Fruit fly (Drosophila melanogaster) whole organism, embryonic: ENCODE data around the gene rols.

Experiments used
- Aef1 ChIP-seq: fragments of 200-800 bp; sonication (Bioruptor generic); IDR thresholded peaks from 3 replicates; pipeline ENCODE4 v1.3.6; 2022; ENCODE audit warnings: missing biosample characterization, missing genetic modification characterization
- Awh ChIP-seq: fragments of 200-800 bp; sonication (Bioruptor generic); IDR thresholded peaks from 2 replicates; pipeline ENCODE4, ENCODE4 v1.3.6; 2022; ENCODE audit warnings: missing biosample characterization, missing genetic modification characterization
- CG10462 ChIP-seq: fragments of 200-800 bp; sonication (Bioruptor generic); optimal IDR thresholded peaks from 2 replicates; lab custom pipeline; 2016; ENCODE audit warnings: missing biosample characterization, missing genetic modification characterization
- CG10543 ChIP-seq: fragments of 200-800 bp; sonication (Bioruptor generic); optimal IDR thresholded peaks from 3 replicates; lab custom pipeline; 2017; ENCODE audit warnings: missing biosample characterization, mild to moderate bottlenecking, missing genetic modification characterization, moderate library complexity
- CG11696 ChIP-seq: fragments of 200-800 bp; sonication (Bioruptor generic); IDR thresholded peaks from 2 replicates; pipeline ENCODE4 v1.3.6; 2022; ENCODE audit warnings: missing biosample characterization, missing genetic modification characterization
- CG12659 ChIP-seq: fragments of 200-800 bp; sonication (Bioruptor generic); optimal IDR thresholded peaks from 3 replicates; lab custom pipeline; 2017; ENCODE audit warnings: mild to moderate bottlenecking, missing biosample characterization, missing genetic modification reagents, missing genetic modification characterization
- CG13624 ChIP-seq: fragments of 200-800 bp; sonication (Bioruptor generic); optimal IDR thresholded peaks from 2 replicates; lab custom pipeline; 2016; ENCODE audit warnings: missing biosample characterization, missing genetic modification characterization
- CG1832 ChIP-seq: fragments of 200-800 bp; sonication (Bioruptor generic); optimal IDR thresholded peaks from 2 replicates; lab custom pipeline; 2017; ENCODE audit warnings: missing biosample characterization, mild to moderate bottlenecking, missing genetic modification characterization, inconsistent platforms
- CG2678 ChIP-seq: fragments of 200-800 bp; sonication (Bioruptor generic); optimal IDR thresholded peaks from 3 replicates; lab custom pipeline; 2019; ENCODE audit warnings: missing biosample characterization, mild to moderate bottlenecking, missing genetic modification characterization, moderate library complexity
- CG2712 ChIP-seq: fragments of 200-800 bp; optimal IDR thresholded peaks from 3 replicates; lab custom pipeline; 2019; ENCODE audit warnings: missing biosample characterization, mild to moderate bottlenecking, missing genetic modification characterization, moderate library complexity
- CG3281 ChIP-seq: fragments of 200-800 bp; sonication (Bioruptor generic); optimal IDR thresholded peaks from 3 replicates; lab custom pipeline; 2017; ENCODE audit warnings: missing biosample characterization, mild to moderate bottlenecking, missing genetic modification characterization
- CG34224 ChIP-seq: fragments of 200-800 bp; sonication (Bioruptor generic); IDR thresholded peaks from 3 replicates; pipeline ENCODE4 v1.3.6; 2022; ENCODE audit warnings: missing biosample characterization, missing genetic modification characterization; ENCODE audit not compliant: partially characterized antibody
- CG42726 ChIP-seq: fragments of 200-800 bp; sonication (Bioruptor generic); IDR thresholded peaks from 2 replicates; pipeline ENCODE4 v1.3.6; 2022; ENCODE audit warnings: missing biosample characterization, missing genetic modification characterization; ENCODE audit not compliant: partially characterized antibody
- CG5180 ChIP-seq: fragments of 200-800 bp; sonication (Bioruptor generic); optimal IDR thresholded peaks from 3 replicates; lab custom pipeline; 2017; ENCODE audit warnings: missing biosample characterization, missing genetic modification characterization, mild to moderate bottlenecking, moderate library complexity, missing genetic modification reagents
- CG6254 ChIP-seq: fragments of 200-800 bp; sonication (Bioruptor generic); optimal IDR thresholded peaks from 3 replicates; lab custom pipeline; 2017; ENCODE audit warnings: mild to moderate bottlenecking, missing biosample characterization, missing genetic modification reagents, missing genetic modification characterization
- CG6683 ChIP-seq: fragments of 200-800 bp; sonication (Bioruptor generic); optimal IDR thresholded peaks from 2 replicates; lab custom pipeline; 2017; ENCODE audit warnings: missing biosample characterization, mild to moderate bottlenecking, missing genetic modification characterization, missing genetic modification reagents
- CG7556 ChIP-seq: fragments of 200-800 bp; sonication (Bioruptor generic); optimal IDR thresholded peaks from 2 replicates; lab custom pipeline; 2017; ENCODE audit warnings: missing biosample characterization, mild to moderate bottlenecking, missing genetic modification characterization
- CG7839 ChIP-seq: fragments of 200-800 bp; sonication (Bioruptor generic); optimal IDR thresholded peaks from 3 replicates; lab custom pipeline; 2018; ENCODE audit warnings: missing biosample characterization, mild to moderate bottlenecking, missing genetic modification characterization, moderate library complexity
- CG8765 ChIP-seq: fragments of 200-800 bp; sonication (Bioruptor generic); IDR thresholded peaks from 2 replicates; pipeline ENCODE4 v1.3.6; 2022; ENCODE audit warnings: missing biosample characterization, missing genetic modification characterization
- CTCF ChIP-seq: fragments of 200-800 bp; sonication (Bioruptor generic); optimal IDR thresholded peaks from 2 replicates; lab custom pipeline; 2017; ENCODE audit warnings: missing biosample characterization, mild to moderate bottlenecking, missing genetic modification characterization, moderate library complexity
- Camta ChIP-seq: fragments of 200-800 bp; sonication (Bioruptor generic); optimal IDR thresholded peaks from 2 replicates; lab custom pipeline; 2016; ENCODE audit warnings: missing biosample characterization, missing genetic modification characterization
- Dfd ChIP-seq, 2 experiments: fragments of >200 bp; optimal IDR thresholded peaks; 2 replicates each; lab custom pipeline; 2017; ENCODE audit warnings: missing biosample characterization in 2 of 2, missing genetic modification characterization in 2 of 2
- H15 ChIP-seq: fragments of 200-800 bp; sonication (Bioruptor generic); IDR thresholded peaks from 3 replicates; pipeline ENCODE4 v1.3.6; 2022; ENCODE audit warnings: missing biosample characterization, missing genetic modification characterization
- HLH4C ChIP-seq: fragments of 200-800 bp; sonication (Bioruptor generic); IDR thresholded peaks from 3 replicates; pipeline ENCODE4 v1.3.6; 2022; ENCODE audit warnings: missing biosample characterization, missing genetic modification characterization; ENCODE audit not compliant: partially characterized antibody
- Hand ChIP-seq: fragments of 200-800 bp; sonication (Bioruptor generic); optimal IDR thresholded peaks from 2 replicates; lab custom pipeline; 2017; ENCODE audit warnings: mild to moderate bottlenecking, missing biosample characterization, missing genetic modification reagents, missing genetic modification characterization
- Hr39 ChIP-seq: fragments of >200 bp; optimal IDR thresholded peaks from 2 replicates; lab custom pipeline; 2017
- Jarid2 ChIP-seq: fragments of 200-800 bp; sonication (Bioruptor generic); optimal IDR thresholded peaks from 3 replicates; lab custom pipeline; 2017; ENCODE audit warnings: mild to moderate bottlenecking, missing biosample characterization, missing genetic modification reagents, missing genetic modification characterization
- Med ChIP-seq: fragments of 200-800 bp; sonication (Bioruptor generic); peaks from one replicate; lab custom pipeline; 2016; ENCODE audit warnings: missing biosample characterization, missing genetic modification characterization, mild to moderate bottlenecking, inconsistent platforms, moderate library complexity
- Sox100B ChIP-seq: fragments of 200-800 bp; sonication (Bioruptor generic); optimal IDR thresholded peaks from 3 replicates; lab custom pipeline; 2018; ENCODE audit warnings: missing biosample characterization, mild to moderate bottlenecking, missing genetic modification characterization
- ap ChIP-seq: fragments of 200-800 bp; sonication (Bioruptor generic); IDR thresholded peaks from 2 replicates; pipeline ENCODE4 v1.3.6; 2022; ENCODE audit warnings: missing biosample characterization, missing genetic modification characterization
- ash1 ChIP-seq: fragments of 200-800 bp; sonication (Bioruptor generic); optimal IDR thresholded peaks from 2 replicates; lab custom pipeline; 2018; ENCODE audit warnings: missing biosample characterization, mild to moderate bottlenecking, missing genetic modification characterization
- caup ChIP-seq: fragments of 200-800 bp; sonication (Bioruptor generic); optimal IDR thresholded peaks from 3 replicates; lab custom pipeline; 2017; ENCODE audit warnings: missing biosample characterization, mild to moderate bottlenecking, missing genetic modification characterization, moderate library complexity; ENCODE audit not compliant: severe bottlenecking
- da ChIP-seq: fragments of 200-800 bp; sonication (Bioruptor generic); optimal IDR thresholded peaks from 2 replicates; lab custom pipeline; 2016; ENCODE audit warnings: missing biosample characterization, missing genetic modification characterization
- danr ChIP-seq: fragments of 200-800 bp; sonication (Bioruptor generic); IDR thresholded peaks from 2 replicates; pipeline ENCODE4 v1.3.6; 2022; ENCODE audit warnings: missing biosample characterization, missing genetic modification characterization
- dm ChIP-seq: fragments of 200-800 bp; sonication (Bioruptor generic); optimal IDR thresholded peaks from 3 replicates; lab custom pipeline; 2016; ENCODE audit warnings: missing biosample characterization, missing genetic modification characterization
- eyg ChIP-seq: fragments of 200-800 bp; sonication (Bioruptor generic); optimal IDR thresholded peaks from 3 replicates; lab custom pipeline; 2016; ENCODE audit warnings: missing biosample characterization, missing genetic modification characterization
- fu2 ChIP-seq: fragments of 200-800 bp; sonication (Bioruptor generic); optimal IDR thresholded peaks from 2 replicates; lab custom pipeline; 2016; ENCODE audit warnings: missing biosample characterization, missing genetic modification characterization
- ind ChIP-seq: fragments of 200-800 bp; sonication (Bioruptor generic); optimal IDR thresholded peaks from 3 replicates; lab custom pipeline; 2016; ENCODE audit warnings: missing biosample characterization, missing genetic modification characterization
- lab ChIP-seq: fragments of 200-800 bp; sonication (Bioruptor generic); optimal IDR thresholded peaks from 3 replicates; lab custom pipeline; 2017; ENCODE audit warnings: missing biosample characterization, missing genetic modification characterization, mild to moderate bottlenecking, moderate library complexity, missing genetic modification reagents
- lbe ChIP-seq: fragments of 200-800 bp; sonication (Bioruptor generic); optimal IDR thresholded peaks from 2 replicates; lab custom pipeline; 2016; ENCODE audit warnings: missing biosample characterization, mild to moderate bottlenecking, missing genetic modification characterization
- oc ChIP-seq: fragments of 200-800 bp; sonication (Bioruptor generic); optimal IDR thresholded peaks from 2 replicates; lab custom pipeline; 2018; ENCODE audit warnings: missing biosample characterization, mild to moderate bottlenecking, missing genetic modification characterization, moderate library complexity
- odd ChIP-seq: fragments of 200-800 bp; sonication (Bioruptor generic); optimal IDR thresholded peaks from 2 replicates; lab custom pipeline; 2017; ENCODE audit warnings: missing biosample characterization, mild to moderate bottlenecking, missing genetic modification characterization
- pros ChIP-seq: fragments of 200-800 bp; sonication (Bioruptor generic); optimal IDR thresholded peaks from 3 replicates; lab custom pipeline; 2019; ENCODE audit warnings: missing biosample characterization, mild to moderate bottlenecking, missing genetic modification characterization, moderate library complexity
- salm ChIP-seq: fragments of 200-800 bp; sonication (Bioruptor generic); optimal IDR thresholded peaks from 2 replicates; lab custom pipeline; 2018; ENCODE audit warnings: missing biosample characterization, mild to moderate bottlenecking, missing genetic modification characterization
- tll ChIP-seq, 2 experiments: fragments of 200-800 bp in 1 of 2; fragments of >200 bp in 1 of 2; sonication (Bioruptor generic) in 1 of 2; optimal IDR thresholded peaks; 2 replicates each; lab custom pipeline; 2017 to 2019; ENCODE audit warnings: missing biosample characterization in 2 of 2, missing genetic modification characterization in 2 of 2, mild to moderate bottlenecking in 1 of 2, moderate library complexity in 1 of 2
- trh ChIP-seq: fragments of 200-800 bp; sonication (Bioruptor generic); optimal IDR thresholded peaks from 2 replicates; lab custom pipeline; 2016; ENCODE audit warnings: missing biosample characterization, missing genetic modification characterization
- twi ChIP-seq: fragments of 200-800 bp; optimal IDR thresholded peaks from 2 replicates; lab custom pipeline; 2019; ENCODE audit warnings: missing biosample characterization, mild to moderate bottlenecking, missing genetic modification characterization, moderate library complexity
- unpg ChIP-seq: fragments of 200-800 bp; sonication (Bioruptor generic); optimal IDR thresholded peaks from 3 replicates; lab custom pipeline; 2018; ENCODE audit warnings: missing biosample characterization, mild to moderate bottlenecking, missing genetic modification characterization, moderate library complexity
- yki ChIP-seq: fragments of >200 bp; optimal IDR thresholded peaks from 3 replicates; lab custom pipeline; 2018
- zfh1 ChIP-seq: fragments of 200-800 bp; sonication (Bioruptor generic); IDR thresholded peaks from 3 replicates; pipeline ENCODE4 v1.3.6; 2022; ENCODE audit warnings: missing biosample characterization, missing genetic modification characterization

Gene rols

DNA sequence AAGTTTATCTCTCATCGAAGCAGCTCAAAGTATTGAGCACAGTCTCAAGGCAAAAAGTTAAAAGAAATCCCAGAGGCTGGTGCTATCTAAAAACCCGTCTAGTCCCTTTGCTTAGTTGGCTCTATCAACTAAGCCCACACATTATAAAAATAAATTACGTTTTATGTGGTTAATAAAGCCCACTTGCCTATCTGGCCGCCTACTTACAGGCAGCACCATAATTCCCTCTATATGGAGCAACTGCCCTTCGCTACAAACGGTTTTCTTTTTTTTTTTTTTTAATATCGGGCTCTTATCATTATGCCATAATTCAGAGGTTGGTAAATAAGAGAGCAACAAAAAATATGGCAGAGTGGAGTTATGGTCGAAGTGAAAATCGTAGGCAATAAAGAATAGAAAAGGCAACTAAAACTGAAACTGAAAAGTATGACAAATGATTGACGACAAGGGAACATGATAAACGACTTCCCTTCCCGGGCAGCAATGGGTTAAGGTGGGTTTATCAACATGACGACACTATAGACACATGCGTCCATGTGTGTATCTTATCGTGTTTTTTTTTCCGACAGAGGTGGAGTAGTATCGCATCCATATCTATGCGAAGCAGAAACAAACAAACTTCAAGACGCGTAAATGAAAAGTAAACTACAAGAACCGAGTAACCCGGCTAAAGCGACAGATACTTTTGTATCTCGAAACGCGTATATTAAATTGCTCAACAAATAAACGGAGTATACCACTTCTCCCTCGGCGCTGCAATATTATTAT lies 14.1 kb upstream of the rols start (continued):
- TF ChIP-seq da (GFP tag; lab: Kevin White, UChicago), result no peak
- 0 out of 2 replicates have a peak, but pooled peaks have one; percentile 39 for TF ChIP-seq Awh (GFP tag; lab: Robert Waterston, UW)
- TF ChIP-seq Hr39, result no peak
- TF ChIP-seq Dfd (GFP tag; optimal IDR thresholded peaks at IDR 0.05; lab: Kevin White, UChicago), result no peak
- no peak for TF ChIP-seq danr (GFP tag; lab: Robert Waterston, UW)
- no peak for TF ChIP-seq ap (GFP tag; lab: Robert Waterston, UW)
- no peak for TF ChIP-seq unpg (GFP tag; lab: Kevin White, UChicago)
- no peak for TF ChIP-seq lbe (GFP tag; lab: Kevin White, UChicago)
- TF ChIP-seq CG8765 (GFP tag; lab: Robert Waterston, UW), result no peak
- peak; percentile 10 for TF ChIP-seq salm (tag; lab: Kevin White, UChicago)
- no peak for TF ChIP-seq CG42726 (GFP tag; lab: Robert Waterston, UW)
- peak; percentile 33 for TF ChIP-seq CG6254
- peak; percentile 26 for TF ChIP-seq CG2712 (tag; lab: Kevin White, UChicago)
- TF ChIP-seq fu2 (GFP tag; lab: Kevin White, UChicago), result no peak
- TF ChIP-seq yki (lab: Kevin White, UChicago), result no peak
- TF ChIP-seq CTCF (GFP tag; lab: Kevin White, UChicago), result peak; percentile 27
- no peak for TF ChIP-seq CG6683 (GFP tag; lab: Kevin White, UChicago)
- TF ChIP-seq CG2678 (tag; lab: Kevin White, UChicago), result peak; percentile 50
- TF ChIP-seq oc (tag; lab: Kevin White, UChicago), result no peak
- TF ChIP-seq H15 (GFP tag; lab: Robert Waterston, UW), result no peak
- no peak for TF ChIP-seq tll (GFP tag; optimal IDR thresholded peaks at IDR 0.05; lab: Kevin White, UChicago)
- TF ChIP-seq Camta (GFP tag; lab: Kevin White, UChicago), result no peak
- TF ChIP-seq CG12659 (GFP tag; lab: Kevin White, UChicago), result peak; percentile 18
- TF ChIP-seq Hand, result no peak
- no peak for TF ChIP-seq CG1832 (GFP tag; lab: Kevin White, UChicago)
- TF ChIP-seq CG10462 (GFP tag; lab: Kevin White, UChicago), result no peak
- TF ChIP-seq CG11696 (GFP tag; lab: Robert Waterston, UW), result no peak
- peak; percentile 38 for TF ChIP-seq lab
- no peak for TF ChIP-seq dm (GFP tag; lab: Kevin White, UChicago)
- TF ChIP-seq pros (GFP tag; lab: Kevin White, UChicago), result peak; percentile 89
- TF ChIP-seq Med (GFP tag; lab: Kevin White, UChicago), result peak; percentile 14
- no peak for TF ChIP-seq trh (GFP tag; lab: Kevin White, UChicago)
- peak; percentile 34 for TF ChIP-seq Jarid2 (GFP tag; lab: Kevin White, UChicago)
- TF ChIP-seq ash1 (GFP tag; lab: Kevin White, UChicago), result no peak
- TF ChIP-seq CG7556 (GFP tag; lab: Kevin White, UChicago), result peak; percentile 24
- no peak for TF ChIP-seq HLH4C (GFP tag; lab: Robert Waterston, UW)
- TF ChIP-seq CG3281 (GFP tag; lab: Kevin White, UChicago), result peak; percentile 9
- peak; percentile 64 for TF ChIP-seq twi (tag; lab: Kevin White, UChicago)
- TF ChIP-seq CG5180 (GFP tag; lab: Kevin White, UChicago), result peak; percentile 2
- TF ChIP-seq CG7839 (tag; lab: Kevin White, UChicago), result peak; percentile 17
- no peak for TF ChIP-seq CG34224 (GFP tag; lab: Robert Waterston, UW)
- peak; percentile 41 for TF ChIP-seq Sox100B (GFP tag; lab: Kevin White, UChicago)
- TF ChIP-seq CG13624 (GFP tag; lab: Kevin White, UChicago), result no peak
- TF ChIP-seq eyg, result no peak
- TF ChIP-seq ind (GFP tag; lab: Kevin White, UChicago), result no peak
- TF ChIP-seq caup, result peak; percentile 39
- TF ChIP-seq CG10543 (GFP tag; lab: Kevin White, UChicago), result peak; percentile 68
- no peak for TF ChIP-seq zfh1 (GFP tag; lab: Robert Waterston, UW)
- TF ChIP-seq Aef1 (GFP tag; lab: Robert Waterston, UW), result no peak
- peak; percentile 61 for TF ChIP-seq odd (GFP tag; lab: Kevin White, UChicago)
